Worm (Caenorhabditis elegans) whole organism, young adult: ENCODE results near the gene srg-15.
A peak's percentile ranks its signal among the peaks of the same experiment; 100 is the strongest.

Source experiments
- Y79H2A.3 ChIP-seq: fragments of 200-800 bp; sonication (Bioruptor generic); conservative IDR thresholded peaks from 2 replicates; pipeline ENCODE4 v1.3.6; 2022; ENCODE audit warnings: missing genetic modification reagents, missing genetic modification characterization, missing compliant biosample characterization
- ama-1 ChIP-seq, 3 experiments: fragments of 150-350 bp in 1 of 3; sonication (generic microtip) in 2 of 3; optimal IDR thresholded peaks; 2 replicates each; lab custom pipeline; 2014 to 2018; ENCODE audit warnings: missing biosample characterization in 2 of 3, missing genetic modification characterization in 2 of 3, missing genetic modification reagents in 2 of 3
- cebp-1 ChIP-seq, 2 experiments: fragments of 200-800 bp in 1 of 2; sonication (Bioruptor generic) in 1 of 2; sonication (generic microtip) in 1 of 2; IDR thresholded peaks in 1 of 2; optimal IDR thresholded peaks in 1 of 2; 2 replicates each; pipeline versions ENCODE4 v1.3.6 to Lab custom; 2017 to 2022; ENCODE audit warnings: missing compliant biosample characterization in 2 of 2, missing genetic modification characterization in 2 of 2, mild to moderate bottlenecking in 1 of 2, missing genetic modification reagents in 1 of 2, moderate library complexity in 1 of 2
- ceh-27 ChIP-seq: fragments of 200-800 bp; sonication (Bioruptor generic); optimal IDR thresholded peaks from 2 replicates; lab custom pipeline; 2018; ENCODE audit warnings: mild to moderate bottlenecking, missing genetic modification characterization, moderate library complexity, missing compliant biosample characterization
- ceh-40 ChIP-seq: fragments of 200-800 bp; sonication (Bioruptor generic); IDR thresholded peaks from 2 replicates; pipeline ENCODE4 v1.3.6; 2022; ENCODE audit warnings: missing genetic modification characterization, missing compliant biosample characterization
- dpl-1 ChIP-seq: fragments of 150-350 bp; optimal IDR thresholded peaks from 2 replicates; lab custom pipeline; 2014; ENCODE audit warnings: missing biosample characterization, missing genetic modification reagents, missing genetic modification characterization
- gei-17 ChIP-seq: fragments of 200-800 bp; sonication (Bioruptor generic); optimal IDR thresholded peaks from 2 replicates; lab custom pipeline; 2018; ENCODE audit warnings: mild to moderate bottlenecking, missing genetic modification characterization, missing compliant biosample characterization
- him-1 ChIP-seq: sonication (generic microtip); optimal IDR thresholded peaks from 2 replicates; lab custom pipeline; 2016; ENCODE audit warnings: missing genotype, missing genetic modification reagents, missing genetic modification characterization, missing compliant biosample characterization
- lsl-1 ChIP-seq: fragments of 200-800 bp; sonication (Bioruptor generic); optimal IDR thresholded peaks from 2 replicates; lab custom pipeline; 2018; ENCODE audit warnings: mild to moderate bottlenecking, missing genetic modification characterization, moderate library complexity, missing compliant biosample characterization
- nfya-2 ChIP-seq: fragments of 200-800 bp; sonication (Bioruptor generic); IDR thresholded peaks from 2 replicates; pipeline ENCODE4 v1.3.6; 2022; ENCODE audit warnings: missing genetic modification reagents, missing genetic modification characterization, missing compliant biosample characterization
- nhr-80 ChIP-seq: sonication (generic microtip); optimal IDR thresholded peaks from 2 replicates; lab custom pipeline; 2016; ENCODE audit warnings: missing genetic modification characterization, missing compliant biosample characterization
- pha-4 ChIP-seq: fragments of 150-350 bp; sonication (generic microtip); optimal IDR thresholded peaks from 2 replicates; lab custom pipeline; 2014; ENCODE audit warnings: missing biosample characterization, missing genetic modification reagents, missing genetic modification characterization
- unc-62 ChIP-seq: fragments of 150-350 bp; optimal IDR thresholded peaks from 2 replicates; lab custom pipeline; 2014; ENCODE audit warnings: missing biosample characterization, missing genetic modification reagents, missing genetic modification characterization
- ztf-25 ChIP-seq: fragments of 200-800 bp; sonication (Bioruptor generic); IDR thresholded peaks from 2 replicates; pipeline ENCODE4 v1.3.6; 2022; ENCODE audit warnings: missing genetic modification reagents, missing genetic modification characterization, missing compliant biosample characterization

DNA sequence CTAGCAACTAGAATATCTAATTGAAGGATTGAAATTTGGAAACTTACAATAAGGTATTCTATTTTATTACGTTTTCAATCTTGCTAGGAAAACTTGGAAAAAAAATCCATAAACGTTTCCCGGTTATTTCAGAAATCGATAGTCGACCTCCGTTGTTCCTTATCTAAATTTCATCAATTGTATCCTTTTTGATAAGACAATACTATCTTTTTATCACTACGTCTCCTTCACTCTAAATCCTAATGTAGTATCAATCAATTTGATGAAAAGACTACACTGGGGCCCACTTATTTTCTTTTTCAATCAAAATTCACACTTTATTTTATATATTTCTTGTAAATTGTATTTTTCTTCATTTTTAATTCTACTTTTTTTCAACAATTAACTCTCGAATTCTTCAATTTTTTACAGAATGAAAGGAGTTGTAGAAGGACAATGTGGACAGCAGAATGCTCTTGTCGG is 5.8 kb downstream of the srg-15 start, which contains the start of gene prx-5:
- no peak for TF ChIP-seq Y79H2A.3
- no peak for TF ChIP-seq ceh-40 (GFP tag; lab: Robert Waterston, UW)
- peak; percentile 16 for TF ChIP-seq nhr-80
- no peak for TF ChIP-seq pha-4 (tag; lab: Kevin White, UChicago)
- TF ChIP-seq lsl-1: no peak
- no peak for TF ChIP-seq nfya-2 (GFP tag; lab: Robert Waterston, UW)
- no peak for TF ChIP-seq ceh-27 (GFP tag; lab: Kevin White, UChicago)
- TF ChIP-seq him-1: no peak
- TF ChIP-seq gei-17 (GFP tag; lab: Kevin White, UChicago): no peak
- TF ChIP-seq ztf-25: no peak
- no peak for TF ChIP-seq unc-62
- TF ChIP-seq ama-1 (optimal IDR thresholded peaks at IDR 0.05; lab: Kevin White, UChicago): no peak
- TF ChIP-seq ama-1 (GFP tag; optimal IDR thresholded peaks at IDR 0.05; lab: Kevin White, UChicago): no peak
- TF ChIP-seq dpl-1 (GFP tag; lab: Kevin White, UChicago): no peak
- TF ChIP-seq cebp-1 (GFP tag; IDR thresholded peaks at IDR 0.05; lab: Robert Waterston, UW): no peak
- TF ChIP-seq cebp-1 (tag; optimal IDR thresholded peaks at IDR 0.05; lab: Kevin White, UChicago): no peak
